Worm (Caenorhabditis elegans) whole organism, L4 larva: Measurements from ENCODE around the gene F47B8.8.

Source experiments
- ZK546.5 ChIP-seq, 2 experiments: sonication (generic microtip); optimal IDR thresholded peaks; 2 replicates each; lab custom pipeline; 2017; ENCODE audit warnings: missing biosample characterization in 2 of 2, missing genetic modification characterization in 2 of 2
- aha-1 ChIP-seq: fragments of 150-350 bp; peaks from one replicate; lab custom pipeline; 2014; ENCODE audit warnings: missing biosample characterization, missing genetic modification characterization
- aly-2 ChIP-seq: sonication (generic microtip); optimal IDR thresholded peaks from 2 replicates; lab custom pipeline; 2018; ENCODE audit warnings: missing biosample characterization, missing genetic modification characterization
- ama-1 ChIP-seq: fragments of 150-350 bp; optimal IDR thresholded peaks from 2 replicates; lab custom pipeline; 2014; ENCODE audit warnings: inconsistent platforms, mixed read lengths
- ces-1 ChIP-seq: fragments of 150-350 bp; sonication (generic microtip); optimal IDR thresholded peaks from 4 replicates; lab custom pipeline; 2014; ENCODE audit warnings: missing biosample characterization, missing genetic modification reagents, missing genetic modification characterization
- ctbp-1 ChIP-seq: fragments of 200-800 bp; sonication (Bioruptor generic); IDR thresholded peaks from 2 replicates; pipeline ENCODE4 v1.3.6; 2022; ENCODE audit warnings: missing genetic modification reagents, missing genetic modification characterization, missing compliant biosample characterization
- nhr-11 ChIP-seq: fragments of 150-350 bp; optimal IDR thresholded peaks from 2 replicates; lab custom pipeline; 2014; ENCODE audit warnings: missing biosample characterization, missing genetic modification characterization
- nhr-77 ChIP-seq: fragments of 150-350 bp; optimal IDR thresholded peaks from 2 replicates; lab custom pipeline; 2014; ENCODE audit warnings: missing biosample characterization, missing genetic modification characterization
- skn-1 ChIP-seq: fragments of 150-350 bp; optimal IDR thresholded peaks from 2 replicates; lab custom pipeline; 2014; ENCODE audit warnings: missing biosample characterization, missing genetic modification characterization
- zag-1 ChIP-seq: fragments of 150-350 bp; optimal IDR thresholded peaks from 2 replicates; lab custom pipeline; 2014; ENCODE audit warnings: missing biosample characterization, missing genetic modification characterization

DNA sequence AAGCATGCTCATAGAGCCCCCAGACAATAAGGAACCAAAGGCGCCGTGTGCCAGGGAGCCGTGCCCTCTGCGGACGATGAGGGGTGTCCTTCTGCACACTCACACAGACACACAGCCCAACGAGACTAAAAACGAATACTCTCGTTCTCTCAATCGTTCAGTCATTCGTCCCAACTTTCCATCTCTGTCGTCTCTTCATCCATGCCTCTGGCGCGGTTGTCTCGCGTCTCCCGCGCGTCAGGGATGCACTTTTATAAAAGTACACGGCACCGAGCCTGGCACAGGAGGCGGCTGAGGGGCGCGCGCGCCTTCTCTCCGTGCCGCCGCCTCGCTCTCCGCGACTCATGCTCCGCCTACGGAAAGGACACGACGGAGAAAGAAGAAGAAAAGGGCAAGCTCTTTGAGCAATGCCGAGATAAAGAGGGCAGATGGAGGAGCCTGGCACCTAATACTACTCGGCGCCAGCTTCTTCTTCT is 35.0 kb downstream of the F47B8.8 start:
- TF ChIP-seq skn-1 (tag; lab: Kevin White, UChicago) (no peak), aly-2 (tag; lab: Kevin White, UChicago) (no peak), ces-1 (GFP tag; lab: Kevin White, UChicago) (peak; percentile 22), ZK546.5 (tag; optimal IDR thresholded peaks at IDR 0.05; lab: Kevin White, UChicago) (no peak), ctbp-1 (peak; percentile 90), nhr-77 (tag; lab: Kevin White, UChicago) (no peak), zag-1 (tag; lab: Kevin White, UChicago) (no peak), aha-1 (tag; lab: Kevin White, UChicago) (peak; percentile 96), ama-1 (lab: Kevin White, UChicago) (no peak), nhr-11 (tag; lab: Kevin White, UChicago) (peak; percentile 64)
